Worm (Caenorhabditis elegans) whole organism, L1 larva: ENCODE data around the gene F57A8.6.

Source experiments
- C34B4.2 ChIP-seq: sonication (generic microtip); optimal IDR thresholded peaks from 2 replicates; lab custom pipeline; 2017; ENCODE audit warnings: mild to moderate bottlenecking, missing genetic modification characterization, missing compliant biosample characterization
- Y116A8C.19 ChIP-seq: sonication (generic microtip); optimal IDR thresholded peaks from 2 replicates; lab custom pipeline; 2016; ENCODE audit warnings: missing compliant biosample characterization, missing genetic modification characterization, borderline replicate concordance
- aha-1 ChIP-seq: fragments of 150-350 bp; optimal IDR thresholded peaks from 2 replicates; lab custom pipeline; 2014; ENCODE audit warnings: missing biosample characterization, missing genetic modification characterization
- aly-2 ChIP-seq: fragments of 150-350 bp; optimal IDR thresholded peaks from 2 replicates; lab custom pipeline; 2014; ENCODE audit warnings: missing biosample characterization, missing genetic modification characterization
- blmp-1 ChIP-seq: fragments of 150-350 bp; optimal IDR thresholded peaks from 2 replicates; lab custom pipeline; 2014; ENCODE audit warnings: missing biosample characterization, missing genetic modification characterization
- ceh-8 ChIP-seq: fragments of 200-800 bp; sonication (Bioruptor generic); optimal IDR thresholded peaks from 2 replicates; lab custom pipeline; 2018; ENCODE audit warnings: mild to moderate bottlenecking, missing genetic modification characterization, moderate library complexity, missing compliant biosample characterization
- ceh-82 ChIP-seq, 3 experiments: fragments of 150-350 bp in 1 of 3; sonication (generic microtip) in 2 of 3; optimal IDR thresholded peaks; 2 replicates each; lab custom pipeline; 2014 to 2017; ENCODE audit warnings: missing biosample characterization in 3 of 3, missing genetic modification characterization in 3 of 3
- ceh-88 ChIP-seq: fragments of 200-800 bp; sonication (Bioruptor generic); IDR thresholded peaks from 2 replicates; pipeline ENCODE4 v1.3.6; 2022; ENCODE audit warnings: missing genetic modification characterization, missing compliant biosample characterization
- ces-1 ChIP-seq: fragments of 150-350 bp; optimal IDR thresholded peaks from 2 replicates; lab custom pipeline; 2014; ENCODE audit warnings: missing biosample characterization, missing genetic modification reagents, missing genetic modification characterization
- dsc-1 ChIP-seq: sonication (generic microtip); optimal IDR thresholded peaks from 2 replicates; lab custom pipeline; 2016; ENCODE audit warnings: mild to moderate bottlenecking, missing genetic modification characterization, missing compliant biosample characterization
- efl-1 ChIP-seq, 4 experiments: fragments of 150-350 bp; optimal IDR thresholded peaks in 3 of 4; peaks in 1 of 4; 1 replicate in 1 of 4; 2 replicates in 3 of 4; lab custom pipeline; 2014; ENCODE audit warnings: missing biosample characterization in 2 of 4, missing genetic modification characterization in 2 of 4, missing genetic modification reagents in 2 of 4
- egl-13 ChIP-seq: sonication (generic microtip); optimal IDR thresholded peaks from 2 replicates; lab custom pipeline; 2016; ENCODE audit warnings: missing genotype, missing genetic modification reagents, missing genetic modification characterization, missing compliant biosample characterization
- elt-2 ChIP-seq: sonication (generic microtip); optimal IDR thresholded peaks from 2 replicates; lab custom pipeline; 2016; ENCODE audit warnings: missing genetic modification characterization, mild to moderate bottlenecking, inconsistent platforms, missing compliant biosample characterization, missing genetic modification reagents
- elt-3 ChIP-seq, 6 experiments: fragments of 150-350 bp in 1 of 6; sonication (generic microtip); optimal IDR thresholded peaks; 2 replicates each; lab custom pipeline; 2017 to 2018; ENCODE audit warnings: missing biosample characterization in 6 of 6, missing genetic modification characterization in 6 of 6, inconsistent platforms in 1 of 6
- fkh-10 ChIP-seq: sonication (generic microtip); optimal IDR thresholded peaks from 2 replicates; lab custom pipeline; 2017; ENCODE audit warnings: missing biosample characterization, missing genetic modification reagents, missing genetic modification characterization
- fkh-8 ChIP-seq: sonication (generic microtip); optimal IDR thresholded peaks from 2 replicates; lab custom pipeline; 2016; ENCODE audit warnings: mild to moderate bottlenecking, missing genetic modification characterization, missing compliant biosample characterization
- fos-1 ChIP-seq: fragments of 150-350 bp; optimal IDR thresholded peaks from 2 replicates; lab custom pipeline; 2014; ENCODE audit warnings: missing biosample characterization, missing genetic modification characterization
- grh-1 ChIP-seq: fragments of 200-800 bp; sonication (Bioruptor generic); IDR thresholded peaks from 2 replicates; pipeline ENCODE4 v1.3.6; 2022; ENCODE audit warnings: missing genetic modification reagents, missing genetic modification characterization, missing compliant biosample characterization
- hlh-17 ChIP-seq: fragments of 200-800 bp; sonication (Bioruptor generic); optimal IDR thresholded peaks from 2 replicates; lab custom pipeline; 2018; ENCODE audit warnings: missing genetic modification characterization, mild to moderate bottlenecking, missing compliant biosample characterization, moderate library complexity, borderline replicate concordance
- hlh-4 ChIP-seq: sonication (generic microtip); optimal IDR thresholded peaks from 2 replicates; lab custom pipeline; 2016; ENCODE audit warnings: mild to moderate bottlenecking, missing genetic modification characterization, missing compliant biosample characterization
- irx-1 ChIP-seq: sonication (generic microtip); optimal IDR thresholded peaks from 2 replicates; lab custom pipeline; 2016; ENCODE audit warnings: missing genetic modification characterization, missing compliant biosample characterization
- isw-1 ChIP-seq: fragments of 200-800 bp; sonication (Bioruptor generic); IDR thresholded peaks from 2 replicates; pipeline ENCODE4 v1.3.6; 2022; ENCODE audit warnings: missing genetic modification characterization, missing compliant biosample characterization
- lin-13 ChIP-seq: fragments of 150-350 bp; optimal IDR thresholded peaks from 2 replicates; lab custom pipeline; 2014; ENCODE audit warnings: missing biosample characterization, missing genetic modification reagents, missing genetic modification characterization
- lin-35 ChIP-seq, 2 experiments: fragments of 150-350 bp; optimal IDR thresholded peaks; 2 replicates each; lab custom pipeline; 2014; ENCODE audit warnings: missing biosample characterization in 2 of 2, missing genetic modification characterization in 2 of 2, missing genetic modification reagents in 2 of 2
- lin-39 ChIP-seq: fragments of 150-350 bp; optimal IDR thresholded peaks from 2 replicates; lab custom pipeline; 2014; ENCODE audit warnings: missing biosample characterization, missing genetic modification reagents, missing genetic modification characterization
- lir-3 ChIP-seq: sonication (generic microtip); optimal IDR thresholded peaks from 2 replicates; lab custom pipeline; 2016; ENCODE audit warnings: mild to moderate bottlenecking, missing genetic modification characterization, moderate library complexity, missing compliant biosample characterization; ENCODE audit not compliant: poor library complexity
- lsy-2 ChIP-seq, 2 experiments: fragments of 150-350 bp; optimal IDR thresholded peaks; 2 replicates each; lab custom pipeline; 2014; ENCODE audit warnings: missing biosample characterization in 2 of 2, missing genetic modification characterization in 2 of 2
- mab-9 ChIP-seq: fragments of 200-800 bp; sonication (Bioruptor generic); IDR thresholded peaks from 2 replicates; pipeline ENCODE4 v1.3.6; 2022; ENCODE audit warnings: missing genetic modification reagents, missing genetic modification characterization, missing compliant biosample characterization
- mdl-1 ChIP-seq, 2 experiments: fragments of 150-350 bp; optimal IDR thresholded peaks; 2 replicates each; lab custom pipeline; 2014 to 2017; ENCODE audit warnings: missing biosample characterization in 2 of 2, missing genetic modification characterization in 2 of 2, inconsistent platforms in 1 of 2
- mef-2 ChIP-seq: fragments of 150-350 bp; optimal IDR thresholded peaks from 2 replicates; lab custom pipeline; 2014; ENCODE audit warnings: missing biosample characterization, missing genetic modification characterization
- nhr-12 ChIP-seq: sonication (generic microtip); optimal IDR thresholded peaks from 2 replicates; lab custom pipeline; 2017; ENCODE audit warnings: missing biosample characterization, missing genetic modification characterization
- nhr-20 ChIP-seq: sonication (generic microtip); optimal IDR thresholded peaks from 2 replicates; lab custom pipeline; 2016; ENCODE audit warnings: mild to moderate bottlenecking, missing genetic modification characterization, missing compliant biosample characterization
- nhr-237 ChIP-seq: fragments of 150-350 bp; optimal IDR thresholded peaks from 2 replicates; lab custom pipeline; 2014; ENCODE audit warnings: missing biosample characterization, missing genetic modification characterization
- nhr-71 ChIP-seq: sonication (generic microtip); optimal IDR thresholded peaks from 2 replicates; lab custom pipeline; 2016; ENCODE audit warnings: mild to moderate bottlenecking, missing genetic modification characterization, moderate library complexity, missing compliant biosample characterization
- nhr-77 ChIP-seq: fragments of 150-350 bp; optimal IDR thresholded peaks from 2 replicates; lab custom pipeline; 2014; ENCODE audit warnings: missing biosample characterization, missing genetic modification characterization
- nhr-85 ChIP-seq: sonication (generic microtip); peaks from one replicate; lab custom pipeline; 2016; ENCODE audit warnings: missing genetic modification characterization, inconsistent platforms, missing compliant biosample characterization
- nhr-90 ChIP-seq: sonication (generic microtip); optimal IDR thresholded peaks from 2 replicates; lab custom pipeline; 2016; ENCODE audit warnings: mild to moderate bottlenecking, missing genetic modification characterization, missing compliant biosample characterization; ENCODE audit not compliant: poor library complexity
- pag-3 ChIP-seq: sonication (generic microtip); optimal IDR thresholded peaks from 2 replicates; lab custom pipeline; 2017; ENCODE audit warnings: missing genetic modification characterization, mild to moderate bottlenecking, missing compliant biosample characterization, antibody characterized with exemption, borderline replicate concordance; ENCODE audit not compliant: insufficient read depth
- pax-3 ChIP-seq: fragments of 200-800 bp; sonication (Bioruptor generic); optimal IDR thresholded peaks from 2 replicates; lab custom pipeline; 2018; ENCODE audit warnings: mild to moderate bottlenecking, missing genetic modification characterization, moderate library complexity, missing compliant biosample characterization
- snpc-4 ChIP-seq: fragments of 150-350 bp; optimal IDR thresholded peaks from 2 replicates; lab custom pipeline; 2014; ENCODE audit warnings: missing biosample characterization, missing genetic modification characterization
- swsn-7 ChIP-seq: sonication (generic microtip); optimal IDR thresholded peaks from 2 replicates; lab custom pipeline; 2016; ENCODE audit warnings: missing genetic modification characterization, missing compliant biosample characterization
- unc-130 ChIP-seq: fragments of 150-350 bp; optimal IDR thresholded peaks from 2 replicates; lab custom pipeline; 2017; ENCODE audit warnings: missing biosample characterization, missing genetic modification characterization, inconsistent platforms
- unc-30 ChIP-seq: sonication (generic microtip); optimal IDR thresholded peaks from 2 replicates; lab custom pipeline; 2017; ENCODE audit warnings: missing biosample characterization, missing genetic modification characterization
- vab-15 ChIP-seq: sonication (generic microtip); optimal IDR thresholded peaks from 2 replicates; lab custom pipeline; 2017; ENCODE audit warnings: missing genotype, mild to moderate bottlenecking, missing genetic modification characterization, missing compliant biosample characterization
- xbp-1 ChIP-seq: sonication (generic microtip); optimal IDR thresholded peaks from 2 replicates; lab custom pipeline; 2016; ENCODE audit warnings: missing genetic modification characterization, missing compliant biosample characterization
- zag-1 ChIP-seq: fragments of 150-350 bp; optimal IDR thresholded peaks from 2 replicates; lab custom pipeline; 2014; ENCODE audit warnings: missing biosample characterization, missing genetic modification characterization
- zip-4 ChIP-seq: fragments of 200-800 bp; sonication (Bioruptor generic); optimal IDR thresholded peaks from 2 replicates; lab custom pipeline; 2018; ENCODE audit warnings: mild to moderate bottlenecking, missing genetic modification characterization, moderate library complexity, missing compliant biosample characterization
- ztf-4 ChIP-seq: fragments of 150-350 bp; optimal IDR thresholded peaks from 2 replicates; lab custom pipeline; 2014; ENCODE audit warnings: missing biosample characterization, missing genetic modification characterization

Gene F57A8.6

DNA sequence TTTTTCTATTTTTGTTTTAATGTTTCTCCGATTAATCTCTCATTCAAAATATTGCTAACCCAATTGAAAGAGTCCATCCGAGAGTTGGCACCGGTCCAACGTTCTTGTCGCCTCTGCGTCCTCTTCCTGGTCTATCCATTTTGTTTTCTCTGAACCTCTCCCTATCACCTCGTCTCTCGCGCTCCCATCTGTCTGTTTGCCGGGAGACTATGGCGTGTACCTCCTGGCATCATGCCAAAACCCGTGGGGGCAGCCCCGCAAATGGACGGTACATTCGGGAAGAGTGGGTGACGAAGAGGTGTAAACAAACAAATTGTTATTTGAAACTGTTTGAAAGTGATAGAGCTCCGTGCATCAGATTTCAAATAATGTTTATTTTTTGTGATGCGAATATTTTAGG, 37.4 kb downstream of the F57A8.6 start, which contains the start of gene T06E8.2 (continued):
- TF ChIP-seq fkh-10, result no peak
- TF ChIP-seq ztf-4 (tag; lab: Kevin White, UChicago), result no peak
- TF ChIP-seq snpc-4 (tag; lab: Kevin White, UChicago), result no peak
- TF ChIP-seq lin-13 (GFP tag; lab: Kevin White, UChicago), result peak; percentile 13
- no peak for TF ChIP-seq mef-2 (tag; lab: Kevin White, UChicago)
- TF ChIP-seq elt-2 (tag; lab: Kevin White, UChicago), result no peak
- no peak for TF ChIP-seq egl-13
- no peak for TF ChIP-seq C34B4.2 (tag; lab: Kevin White, UChicago)
- TF ChIP-seq hlh-4 (tag; lab: Kevin White, UChicago), result no peak
- TF ChIP-seq nhr-12 (tag; lab: Kevin White, UChicago), result no peak
- no peak for TF ChIP-seq zip-4 (GFP tag; lab: Kevin White, UChicago)
- TF ChIP-seq nhr-71 (tag; lab: Kevin White, UChicago), result peak; percentile 80
- TF ChIP-seq ces-1 (GFP tag; lab: Kevin White, UChicago), result no peak
- TF ChIP-seq Y116A8C.19 (tag; lab: Kevin White, UChicago), result no peak
- no peak for TF ChIP-seq aly-2 (tag; lab: Kevin White, UChicago)
- TF ChIP-seq ceh-8 (GFP tag; lab: Kevin White, UChicago), result no peak
- TF ChIP-seq lin-35 (GFP tag; optimal IDR thresholded peaks at IDR 0.05; lab: Kevin White, UChicago), result peak; percentile 32 to 40
- no peak for TF ChIP-seq lin-39
- TF ChIP-seq xbp-1 (tag; lab: Kevin White, UChicago), result peak; percentile 35
- TF ChIP-seq pax-3 (tag; lab: Kevin White, UChicago), result no peak
- peak; percentile 67 for TF ChIP-seq unc-130 (tag; lab: Kevin White, UChicago)
- TF ChIP-seq vab-15, result no peak
- peak; percentile 18 for TF ChIP-seq nhr-90 (tag; lab: Kevin White, UChicago)
- peak in 1 of 2 experiments; percentile 64 for TF ChIP-seq mdl-1 (tag; optimal IDR thresholded peaks at IDR 0.05; lab: Kevin White, UChicago)
- TF ChIP-seq mab-9 (GFP tag; lab: Robert Waterston, UW), result no peak
- TF ChIP-seq aha-1 (tag; lab: Kevin White, UChicago), result no peak
- no peak for TF ChIP-seq fos-1 (tag; lab: Kevin White, UChicago)
- TF ChIP-seq swsn-7 (tag; lab: Kevin White, UChicago), result peak; percentile 58
- no peak for TF ChIP-seq unc-30 (tag; lab: Kevin White, UChicago)
- TF ChIP-seq fkh-8 (tag; lab: Kevin White, UChicago), result no peak
- peak; percentile 34 to 43 for TF ChIP-seq lsy-2 (tag; optimal IDR thresholded peaks at IDR 0.05; lab: Kevin White, UChicago)

DNA sequence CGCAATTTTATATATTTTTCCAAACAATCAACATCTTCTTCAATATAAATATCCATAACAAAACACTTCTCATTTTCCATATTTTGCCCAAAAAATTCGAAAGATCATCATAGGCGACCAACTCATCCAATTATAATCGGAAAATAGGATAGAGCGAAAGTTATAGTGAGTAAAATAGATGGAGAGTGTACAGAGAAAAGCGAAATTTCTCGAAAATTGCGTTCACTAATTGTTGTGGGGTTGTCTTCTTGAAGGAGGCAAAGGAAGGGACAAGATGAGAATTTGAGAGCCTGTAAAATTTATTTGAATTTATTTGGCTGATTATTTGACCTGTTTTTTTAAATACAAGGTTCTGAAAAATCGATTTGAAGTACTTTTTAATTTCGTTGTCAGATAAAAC, 38.1 kb downstream of the F57A8.6 start:
- peak; percentile 15 for TF ChIP-seq swsn-7 (tag; lab: Kevin White, UChicago)
- TF ChIP-seq lsy-2 (tag; optimal IDR thresholded peaks at IDR 0.05; lab: Kevin White, UChicago), result peak in 1 of 2 experiments; percentile 25
- no peak for TF ChIP-seq nhr-237 (tag; lab: Kevin White, UChicago)
- no peak for TF ChIP-seq pag-3
- no peak for TF ChIP-seq unc-130 (tag; lab: Kevin White, UChicago)
- TF ChIP-seq mef-2 (tag; lab: Kevin White, UChicago), result no peak
- TF ChIP-seq hlh-17 (GFP tag; lab: Kevin White, UChicago), result no peak
- no peak for TF ChIP-seq ceh-88 (GFP tag; lab: Robert Waterston, UW)
- TF ChIP-seq efl-1 (optimal IDR thresholded peaks at IDR 0.05; lab: Kevin White, UChicago), result no peak
- peak in 1 of 2 experiments; percentile 89 for TF ChIP-seq efl-1 (GFP tag; optimal IDR thresholded peaks at IDR 0.05 in 1 of 2; lab: Kevin White, UChicago)
- TF ChIP-seq fos-1 (tag; lab: Kevin White, UChicago), result no peak
- peak; percentile 96 for TF ChIP-seq blmp-1
- TF ChIP-seq lir-3, result no peak
- TF ChIP-seq zag-1 (tag; lab: Kevin White, UChicago), result no peak
- TF ChIP-seq ceh-8 (GFP tag; lab: Kevin White, UChicago), result peak; percentile 31
- no peak for TF ChIP-seq nhr-77 (tag; lab: Kevin White, UChicago)
- no peak for TF ChIP-seq elt-2 (tag; lab: Kevin White, UChicago)
- TF ChIP-seq snpc-4 (tag; lab: Kevin White, UChicago), result no peak
- TF ChIP-seq ceh-82 (tag; optimal IDR thresholded peaks at IDR 0.05; lab: Kevin White, UChicago), result no peak
- no peak for TF ChIP-seq lin-35 (GFP tag; optimal IDR thresholded peaks at IDR 0.05; lab: Kevin White, UChicago)
- peak; percentile 61 for TF ChIP-seq nhr-85 (tag; lab: Kevin White, UChicago)
- TF ChIP-seq nhr-90 (tag; lab: Kevin White, UChicago), result no peak
- no peak for TF ChIP-seq isw-1
- no peak for TF ChIP-seq dsc-1 (tag; lab: Kevin White, UChicago)
- TF ChIP-seq elt-3 (tag; optimal IDR thresholded peaks at IDR 0.05; lab: Kevin White, UChicago), result no peak
- no peak for TF ChIP-seq irx-1 (tag; lab: Kevin White, UChicago)
- TF ChIP-seq fkh-10, result no peak
- TF ChIP-seq lin-39, result no peak
- no peak for TF ChIP-seq nhr-20
- no peak for TF ChIP-seq ces-1 (GFP tag; lab: Kevin White, UChicago)
- no peak for TF ChIP-seq grh-1 (GFP tag; lab: Robert Waterston, UW)
